Worm (Caenorhabditis elegans) whole organism, L4/young adult: Measurements from ENCODE around the gene cfap-20.

Experiments used
- W03F9.2 ChIP-seq: fragments of 150-350 bp; optimal IDR thresholded peaks from 2 replicates; lab custom pipeline; 2014; ENCODE audit warnings: missing biosample characterization, missing genetic modification characterization
- dao-5 ChIP-seq: sonication (generic microtip); optimal IDR thresholded peaks from 2 replicates; lab custom pipeline; 2016; ENCODE audit warnings: missing genotype, missing genetic modification characterization, moderate library complexity, missing compliant biosample characterization
- him-1 ChIP-seq: sonication (generic microtip); optimal IDR thresholded peaks from 2 replicates; lab custom pipeline; 2016; ENCODE audit warnings: missing genotype, missing genetic modification reagents, missing genetic modification characterization, missing compliant biosample characterization

DNA sequence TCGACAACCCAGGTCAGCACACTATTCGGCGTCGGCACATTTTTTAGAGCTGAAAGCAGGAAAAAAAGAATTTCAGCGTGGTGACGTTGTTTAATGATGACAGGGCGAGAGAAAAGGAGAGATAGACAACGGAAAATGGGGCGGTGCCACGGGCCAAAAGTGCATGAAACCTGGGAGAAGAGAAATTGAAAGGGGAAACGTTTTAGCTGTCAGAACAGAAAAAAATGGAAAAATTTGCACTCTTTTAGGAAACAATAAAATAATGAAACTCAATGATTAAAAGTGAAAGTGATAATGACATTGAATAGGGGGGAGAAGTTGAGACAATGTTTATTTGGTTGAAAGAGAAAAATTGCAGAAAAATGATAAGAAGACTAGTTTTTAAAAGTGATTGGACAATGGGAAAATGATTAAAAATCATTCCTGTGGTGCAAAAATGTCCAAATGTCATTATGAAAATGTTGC, 7.5 kb downstream of the cfap-20 start, which contains the start of gene pitp-1:
- TF ChIP-seq dao-5 (tag; lab: Kevin White, UChicago) = no peak
- TF ChIP-seq W03F9.2 (tag; lab: Kevin White, UChicago) = no peak
- no peak for TF ChIP-seq him-1 (tag; lab: Kevin White, UChicago)
